Worm (Caenorhabditis elegans) whole organism, L1 larva: ENCODE data around the gene C04B4.1.

ENCODE experiments used
- aha-1 ChIP-seq: fragments of 150-350 bp; optimal IDR thresholded peaks from 2 replicates; lab custom pipeline; 2014; ENCODE audit warnings: missing biosample characterization, missing genetic modification characterization
- elt-3 ChIP-seq, 6 experiments: fragments of 150-350 bp in 1 of 6; sonication (generic microtip); optimal IDR thresholded peaks; 2 replicates each; lab custom pipeline; 2017 to 2018; ENCODE audit warnings: missing biosample characterization in 6 of 6, missing genetic modification characterization in 6 of 6, inconsistent platforms in 1 of 6
- hpl-2 ChIP-seq: fragments of 150-350 bp; optimal IDR thresholded peaks from 2 replicates; lab custom pipeline; 2014; ENCODE audit warnings: missing biosample characterization, missing genetic modification reagents, missing genetic modification characterization
- isw-1 ChIP-seq: fragments of 200-800 bp; sonication (Bioruptor generic); IDR thresholded peaks from 2 replicates; pipeline ENCODE4 v1.3.6; 2022; ENCODE audit warnings: missing genetic modification characterization, missing compliant biosample characterization
- mep-1 ChIP-seq: fragments of 150-350 bp; optimal IDR thresholded peaks from 2 replicates; lab custom pipeline; 2014; ENCODE audit warnings: missing biosample characterization, missing genetic modification characterization
- nhr-11 ChIP-seq: fragments of 150-350 bp; optimal IDR thresholded peaks from 2 replicates; lab custom pipeline; 2014; ENCODE audit warnings: missing biosample characterization, missing genetic modification characterization
- nhr-19 ChIP-seq: fragments of 200-800 bp; sonication (Bioruptor generic); conservative IDR thresholded peaks from 2 replicates; pipeline ENCODE4 v1.3.6; 2022; ENCODE audit warnings: missing genetic modification characterization, missing compliant biosample characterization
- nhr-20 ChIP-seq: sonication (generic microtip); optimal IDR thresholded peaks from 2 replicates; lab custom pipeline; 2016; ENCODE audit warnings: mild to moderate bottlenecking, missing genetic modification characterization, missing compliant biosample characterization
- nhr-237 ChIP-seq: fragments of 150-350 bp; optimal IDR thresholded peaks from 2 replicates; lab custom pipeline; 2014; ENCODE audit warnings: missing biosample characterization, missing genetic modification characterization
- nhr-28 ChIP-seq: fragments of 150-350 bp; optimal IDR thresholded peaks from 2 replicates; lab custom pipeline; 2014; ENCODE audit warnings: missing biosample characterization, missing genetic modification characterization
- nhr-47 ChIP-seq: sonication (generic microtip); optimal IDR thresholded peaks from 2 replicates; lab custom pipeline; 2016; ENCODE audit warnings: mild to moderate bottlenecking, missing genetic modification characterization, moderate library complexity, missing compliant biosample characterization
- tlp-1 ChIP-seq: fragments of 150-350 bp; optimal IDR thresholded peaks from 2 replicates; lab custom pipeline; 2014; ENCODE audit warnings: missing biosample characterization, missing genetic modification characterization
- zag-1 ChIP-seq: fragments of 150-350 bp; optimal IDR thresholded peaks from 2 replicates; lab custom pipeline; 2014; ENCODE audit warnings: missing biosample characterization, missing genetic modification characterization

- no peak for TF ChIP-seq hpl-2 (GFP tag; lab: Kevin White, UChicago)
- no peak for TF ChIP-seq tlp-1 (tag; lab: Kevin White, UChicago)
- no peak for TF ChIP-seq nhr-28 (tag; lab: Kevin White, UChicago)
- no peak for TF ChIP-seq nhr-11
- no peak for TF ChIP-seq mep-1 (tag; lab: Kevin White, UChicago)
- no peak for TF ChIP-seq isw-1
- no peak for TF ChIP-seq nhr-47
- no peak for TF ChIP-seq elt-3 (tag; optimal IDR thresholded peaks at IDR 0.05; lab: Kevin White, UChicago)
- no peak for TF ChIP-seq nhr-19 (GFP tag; lab: Robert Waterston, UW)
- TF ChIP-seq aha-1, result no peak
- TF ChIP-seq nhr-20 (tag; lab: Kevin White, UChicago), result no peak
- no peak for TF ChIP-seq nhr-237
- TF ChIP-seq zag-1, result no peak
These were observed 20.1 kb upstream of the C04B4.1 start, which contains the start of gene E01G6.1 for ce11 chrX:12260381-12260931.
